Worm (Caenorhabditis elegans): Measurements from ENCODE around the gene C04A11.2.
A peak's percentile ranks its signal among the peaks of the same experiment; 100 is the strongest.

DNA sequence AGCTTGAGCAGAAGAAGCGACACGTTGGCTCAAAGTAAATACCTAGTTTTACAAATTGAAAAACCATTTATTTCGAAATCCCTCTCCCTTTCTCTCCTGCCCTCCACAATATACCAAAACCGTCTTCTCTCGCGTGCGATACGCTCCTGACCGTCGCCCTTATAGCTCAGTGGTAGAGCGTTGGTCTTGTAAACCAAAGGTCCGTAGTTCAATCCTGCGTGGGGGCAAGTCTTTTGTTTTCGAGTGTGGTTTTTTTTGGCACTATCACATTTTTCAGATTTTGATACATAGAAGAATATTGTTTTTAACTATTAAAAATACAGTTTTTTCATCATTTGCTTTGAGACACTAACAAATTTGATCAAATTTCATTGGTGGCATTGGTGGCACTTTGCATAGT lies 15.1 kb downstream of the C04A11.2 start:
- TF ChIP-seq ama-1 (optimal IDR thresholded peaks at IDR 0.05) (no peak), ama-1 (GFP tag; optimal IDR thresholded peaks at IDR 0.05) (peak; percentile 47 to 57), rcor-1 (GFP tag; IDR thresholded peaks at IDR 0.05) (peak; percentile 70), ztf-22 (GFP tag; optimal IDR thresholded peaks at IDR 0.05) (no peak), F52B5.7 (tag; optimal IDR thresholded peaks at IDR 0.05) (peak; percentile 41), aptf-3 (GFP tag; IDR thresholded peaks at IDR 0.05) (peak; percentile 79; the same call in 1 of the 2 replicates), ets-4 (GFP tag; optimal IDR thresholded peaks at IDR 0.05) (no peak), nfyb-1 (GFP tag; IDR thresholded peaks at IDR 0.05) (peak; percentile 53; the same call in 1 of the 2 replicates), unc-62 (GFP tag; optimal IDR thresholded peaks at IDR 0.05) (no peak), zim-3 (tag; optimal IDR thresholded peaks at IDR 0.05) (no peak), T07F8.4 (tag; optimal IDR thresholded peaks at IDR 0.05) (peak; percentile 59), lsy-27 (tag; optimal IDR thresholded peaks at IDR 0.05; ENCODE audit: borderline replicate concordance, insufficient read depth) (no peak)
